Worm (Caenorhabditis elegans): ENCODE results near the gene col-131.

Gene col-131

ce11 chrIV:13028746-13029673 lies 38.1 kb downstream of the col-131 start:
- TF ChIP-seq unc-62 (GFP tag; optimal IDR thresholded peaks at IDR 0.05), result no peak

ce11 chrIV:13027801-13028641 lies 39.1 kb downstream of the col-131 start:
- TF ChIP-seq unc-62 (GFP tag; optimal IDR thresholded peaks at IDR 0.05), result no peak

- no peak for TF ChIP-seq unc-62 (GFP tag; optimal IDR thresholded peaks at IDR 0.05)
Observed at ce11 chrIV:13026762-13027161, 40.3 kb downstream of the col-131 start.

- no peak for TF ChIP-seq unc-62 (GFP tag; optimal IDR thresholded peaks at IDR 0.05)
Observed at ce11 chrIV:13025853-13026343, 41.2 kb downstream of the col-131 start.

- no peak for TF ChIP-seq unc-62 (GFP tag; optimal IDR thresholded peaks at IDR 0.05)
Observed at ce11 chrIV:13022892-13023291, 44.2 kb downstream of the col-131 start.

- no peak for TF ChIP-seq unc-62 (GFP tag; optimal IDR thresholded peaks at IDR 0.05)
Observed at ce11 chrIV:13021006-13021405, 46.1 kb downstream of the col-131 start.

ce11 chrIV:13016820-13017219 lies 50.3 kb downstream of the col-131 start:
- no peak for TF ChIP-seq unc-62 (GFP tag; optimal IDR thresholded peaks at IDR 0.05)

ce11 chrIV:13015801-13016404 lies 51.2 kb downstream of the col-131 start:
- no peak for TF ChIP-seq unc-62 (GFP tag; optimal IDR thresholded peaks at IDR 0.05)

All from whole organism, dauer.